Fruit fly (Drosophila melanogaster) whole organism, prepupa: Measurements from ENCODE around the gene LSm3.
A peak's percentile ranks its signal among the peaks of the same experiment; 100 is the strongest.

Experiments
- Blimp-1 ChIP-seq: fragments of 200-800 bp; sonication (Bioruptor generic); optimal IDR thresholded peaks from 3 replicates; lab custom pipeline; 2017; ENCODE audit warnings: missing biosample characterization, missing genetic modification characterization, mild to moderate bottlenecking, moderate library complexity, missing genetic modification reagents
- CG10669 ChIP-seq: fragments of 200-800 bp; sonication (Bioruptor generic); optimal IDR thresholded peaks from 3 replicates; lab custom pipeline; 2018; ENCODE audit warnings: missing biosample characterization, mild to moderate bottlenecking, missing genetic modification characterization, moderate library complexity
- CG11294 ChIP-seq: fragments of 200-800 bp; sonication (Bioruptor generic); IDR thresholded peaks from 2 replicates; pipeline ENCODE4 v1.3.6; 2022; ENCODE audit warnings: missing biosample characterization, missing genetic modification characterization
- CG11762 ChIP-seq: fragments of 200-800 bp; sonication (Bioruptor generic); optimal IDR thresholded peaks from 3 replicates; lab custom pipeline; 2016; ENCODE audit warnings: missing biosample characterization, missing genetic modification characterization; ENCODE audit not compliant: insufficient read depth
- CG11902 ChIP-seq: fragments of 200-800 bp; sonication (Bioruptor generic); optimal IDR thresholded peaks from 3 replicates; lab custom pipeline; 2016; ENCODE audit warnings: missing biosample characterization, missing genetic modification characterization
- CG15336 ChIP-seq: fragments of 200-800 bp; sonication (Bioruptor generic); IDR thresholded peaks from 2 replicates; pipeline ENCODE4 v1.3.6; 2022; ENCODE audit warnings: missing biosample characterization, missing genetic modification characterization
- CG3032 ChIP-seq: fragments of 200-800 bp; optimal IDR thresholded peaks from 2 replicates; lab custom pipeline; 2019; ENCODE audit warnings: missing biosample characterization, mild to moderate bottlenecking, missing genetic modification characterization, moderate library complexity
- CG31627 ChIP-seq: fragments of 200-800 bp; sonication (Bioruptor generic); optimal IDR thresholded peaks from 3 replicates; lab custom pipeline; 2016; ENCODE audit warnings: missing biosample characterization, missing genetic modification characterization
- CG32006 ChIP-seq: fragments of 200-800 bp; sonication (Bioruptor generic); optimal IDR thresholded peaks from 3 replicates; lab custom pipeline; 2017; ENCODE audit warnings: missing biosample characterization, mild to moderate bottlenecking, missing genetic modification characterization
- CG34406 ChIP-seq: fragments of 200-800 bp; sonication (Bioruptor generic); optimal IDR thresholded peaks from 3 replicates; lab custom pipeline; 2016; ENCODE audit warnings: missing biosample characterization, missing genetic modification characterization
- CG3919 ChIP-seq: fragments of 200-800 bp; sonication (Bioruptor generic); optimal IDR thresholded peaks from 3 replicates; lab custom pipeline; 2016; ENCODE audit warnings: missing biosample characterization, missing genetic modification characterization
- CG4318 ChIP-seq: fragments of 200-800 bp; sonication (Bioruptor generic); optimal IDR thresholded peaks from 3 replicates; lab custom pipeline; 2017; ENCODE audit warnings: missing biosample characterization, mild to moderate bottlenecking, missing genetic modification characterization
- CG6163 ChIP-seq: fragments of 200-800 bp; sonication (Bioruptor generic); IDR thresholded peaks from 3 replicates; pipeline ENCODE4 v1.3.6; 2022; ENCODE audit warnings: missing biosample characterization, missing genetic modification characterization
- CG6792 ChIP-seq: fragments of 200-800 bp; sonication (Bioruptor generic); optimal IDR thresholded peaks from 3 replicates; lab custom pipeline; 2016; ENCODE audit warnings: missing biosample characterization, missing genetic modification characterization
- CG6808 ChIP-seq: fragments of 200-800 bp; sonication (Bioruptor generic); optimal IDR thresholded peaks from 3 replicates; lab custom pipeline; 2017; ENCODE audit warnings: missing biosample characterization, missing genetic modification characterization, mild to moderate bottlenecking, moderate library complexity, missing genetic modification reagents
- CG7368 ChIP-seq: fragments of 200-800 bp; sonication (Bioruptor generic); optimal IDR thresholded peaks from 3 replicates; lab custom pipeline; 2016; ENCODE audit warnings: missing biosample characterization, missing genetic modification characterization
- CG9139 ChIP-seq: fragments of 200-800 bp; sonication (Bioruptor generic); optimal IDR thresholded peaks from 3 replicates; lab custom pipeline; 2017; ENCODE audit warnings: missing biosample characterization, mild to moderate bottlenecking, missing genetic modification characterization
- Eip78C ChIP-seq: fragments of 200-800 bp; sonication (Bioruptor generic); peaks from one replicate; lab custom pipeline; 2016; ENCODE audit warnings: missing biosample characterization, missing genetic modification characterization
- Ets21C ChIP-seq: fragments of 200-800 bp; sonication (Bioruptor generic); optimal IDR thresholded peaks from 3 replicates; lab custom pipeline; 2016; ENCODE audit warnings: missing biosample characterization, missing genetic modification characterization
- Ets96B ChIP-seq: fragments of 200-800 bp; optimal IDR thresholded peaks from 2 replicates; lab custom pipeline; 2019; ENCODE audit warnings: missing biosample characterization, mild to moderate bottlenecking, missing genetic modification characterization, moderate library complexity
- Gug ChIP-seq: fragments of 200-800 bp; sonication (Bioruptor generic); IDR thresholded peaks from 2 replicates; pipeline ENCODE4 v1.3.6; 2022; ENCODE audit warnings: missing biosample characterization, missing genetic modification characterization
- Hr38 ChIP-seq: sonication (Bioruptor generic); optimal IDR thresholded peaks from 2 replicates; lab custom pipeline; 2016; ENCODE audit warnings: missing biosample characterization, missing genetic modification characterization
- Hr39 ChIP-seq: fragments of 200-800 bp; sonication (Bioruptor generic); optimal IDR thresholded peaks from 2 replicates; lab custom pipeline; 2016; ENCODE audit warnings: missing biosample characterization, missing genetic modification characterization
- Lpt ChIP-seq: fragments of 200-800 bp; sonication (Bioruptor generic); optimal IDR thresholded peaks from 3 replicates; lab custom pipeline; 2016; ENCODE audit warnings: missing biosample characterization, missing genetic modification characterization
- Met ChIP-seq: fragments of 200-800 bp; sonication (Bioruptor generic); optimal IDR thresholded peaks from 3 replicates; lab custom pipeline; 2016; ENCODE audit warnings: missing biosample characterization, missing genetic modification characterization
- Smox ChIP-seq: fragments of 200-800 bp; sonication (Bioruptor generic); optimal IDR thresholded peaks from 3 replicates; lab custom pipeline; 2016; ENCODE audit warnings: missing biosample characterization, missing genetic modification characterization
- Sox102F ChIP-seq: fragments of 200-800 bp; sonication (Bioruptor generic); optimal IDR thresholded peaks from 2 replicates; lab custom pipeline; 2016; ENCODE audit warnings: missing biosample characterization, mild to moderate bottlenecking, missing genetic modification characterization
- achi ChIP-seq: fragments of 200-800 bp; sonication (Bioruptor generic); optimal IDR thresholded peaks from 3 replicates; lab custom pipeline; 2016; ENCODE audit warnings: missing biosample characterization, missing genetic modification characterization
- acj6 ChIP-seq: fragments of 200-800 bp; sonication (Bioruptor generic); optimal IDR thresholded peaks from 3 replicates; lab custom pipeline; 2016; ENCODE audit warnings: missing biosample characterization, missing genetic modification characterization
- eg ChIP-seq: fragments of 200-800 bp; sonication (Bioruptor generic); IDR thresholded peaks from 3 replicates; pipeline ENCODE4 v1.3.6; 2022; ENCODE audit warnings: missing biosample characterization, missing genetic modification characterization
- esn ChIP-seq: fragments of 200-800 bp; sonication (Bioruptor generic); optimal IDR thresholded peaks from 2 replicates; lab custom pipeline; 2016; ENCODE audit warnings: missing biosample characterization, mild to moderate bottlenecking, missing genetic modification characterization, moderate library complexity
- fd85E ChIP-seq: fragments of 200-800 bp; sonication (Bioruptor generic); optimal IDR thresholded peaks from 3 replicates; lab custom pipeline; 2016; ENCODE audit warnings: missing biosample characterization, missing genetic modification characterization
- fkh ChIP-seq: fragments of 200-800 bp; sonication (Bioruptor generic); optimal IDR thresholded peaks from 3 replicates; lab custom pipeline; 2017; ENCODE audit warnings: missing biosample characterization, mild to moderate bottlenecking, missing genetic modification characterization, moderate library complexity
- lz ChIP-seq: fragments of 200-800 bp; sonication (Bioruptor generic); optimal IDR thresholded peaks from 3 replicates; lab custom pipeline; 2016; ENCODE audit warnings: missing biosample characterization, missing genetic modification characterization
- net ChIP-seq: fragments of 200-800 bp; sonication (Bioruptor generic); optimal IDR thresholded peaks from 3 replicates; lab custom pipeline; 2016; ENCODE audit warnings: missing biosample characterization, missing genetic modification characterization
- pdm3 ChIP-seq: fragments of 200-800 bp; sonication (Bioruptor generic); optimal IDR thresholded peaks from 3 replicates; lab custom pipeline; 2016; ENCODE audit warnings: missing biosample characterization, missing genetic modification characterization
- salr ChIP-seq, 2 experiments: fragments of 200-800 bp; sonication (Bioruptor generic); optimal IDR thresholded peaks; 3 replicates each; lab custom pipeline; 2016 to 2018; ENCODE audit warnings: missing biosample characterization in 2 of 2, missing genetic modification characterization in 2 of 2, mild to moderate bottlenecking in 1 of 2
- spab ChIP-seq: fragments of 200-800 bp; sonication (Bioruptor generic); optimal IDR thresholded peaks from 2 replicates; lab custom pipeline; 2017; ENCODE audit warnings: missing biosample characterization, mild to moderate bottlenecking, missing genetic modification characterization, missing genetic modification reagents
- ss ChIP-seq, 2 experiments: fragments of 200-800 bp; sonication (Bioruptor generic); optimal IDR thresholded peaks; 2 replicates in 1 of 2; 3 replicates in 1 of 2; lab custom pipeline; 2017 to 2018; ENCODE audit warnings: mild to moderate bottlenecking in 2 of 2, missing biosample characterization in 2 of 2, missing genetic modification characterization in 2 of 2, moderate library complexity in 1 of 2
- svp ChIP-seq: fragments of 200-800 bp; sonication (Bioruptor generic); peaks from one replicate; lab custom pipeline; 2016; ENCODE audit warnings: missing biosample characterization, missing genetic modification characterization
- vri ChIP-seq: fragments of 200-800 bp; sonication (Bioruptor generic); optimal IDR thresholded peaks from 3 replicates; lab custom pipeline; 2016; ENCODE audit warnings: missing biosample characterization, mild to moderate bottlenecking, missing genetic modification characterization

Gene LSm3

dm6 chr3R:24025715-24026467, 29.8 kb downstream of the LSm3 start (continued):
- TF ChIP-seq CG10669 (no peak), Ets21C (GFP tag; lab: Kevin White, UChicago) (no peak), CG31627 (GFP tag; lab: Kevin White, UChicago) (peak; percentile 40), Hr39 (GFP tag; lab: Kevin White, UChicago) (peak; percentile 53), fkh (GFP tag; lab: Kevin White, UChicago) (no peak), pdm3 (GFP tag; lab: Kevin White, UChicago) (peak; percentile 47), CG3919 (GFP tag; lab: Kevin White, UChicago) (peak; percentile 10), net (GFP tag; lab: Kevin White, UChicago) (no peak), CG4318 (GFP tag; lab: Kevin White, UChicago) (no peak), svp (GFP tag; lab: Kevin White, UChicago) (peak; percentile 77)

- TF ChIP-seq Eip78C (GFP tag; lab: Kevin White, UChicago) (no peak), salr (GFP tag; optimal IDR thresholded peaks at IDR 0.05; lab: Kevin White, UChicago) (peak in 1 of 2 experiments; percentile 0)
- TF ChIP-seq, all 60 proteins: peak for 1
These were observed 30.4 kb downstream of the LSm3 start for dm6 chr3R:24026503-24026902.

- peak; percentile 42 for TF ChIP-seq vri (GFP tag; lab: Kevin White, UChicago)
- TF ChIP-seq CG6792 (GFP tag; lab: Kevin White, UChicago) = no peak
These were observed 31.2 kb downstream of the LSm3 start for dm6 chr3R:24027222-24027621.

dm6 chr3R:24031019-24031824, 35.2 kb downstream of the LSm3 start:
- peak; percentile 56 for TF ChIP-seq vri (GFP tag; lab: Kevin White, UChicago)
- TF ChIP-seq CG11762 (GFP tag; lab: Kevin White, UChicago) = peak; percentile 3
- TF ChIP-seq Eip78C (GFP tag; lab: Kevin White, UChicago) = peak; percentile 86
- TF ChIP-seq fd85E (GFP tag; lab: Kevin White, UChicago) = peak; percentile 36
- peak; percentile 67; the same call in 2 of the 3 replicates for TF ChIP-seq eg (GFP tag; lab: Robert Waterston, UW)
- TF ChIP-seq CG11902 (GFP tag; lab: Kevin White, UChicago) = peak; percentile 11
- no peak for TF ChIP-seq Lpt
- TF ChIP-seq esn (GFP tag; lab: Kevin White, UChicago) = peak; percentile 29
- peak; percentile 94 for TF ChIP-seq svp (GFP tag; lab: Kevin White, UChicago)
- peak; percentile 32 for TF ChIP-seq CG6808 (GFP tag; lab: Kevin White, UChicago)
- TF ChIP-seq Gug = peak; percentile 44; the same call in 1 of the 2 replicates
- peak; percentile 3 for TF ChIP-seq Smox
- no peak; the same call in 1 of the 2 replicates for TF ChIP-seq CG11294 (GFP tag; lab: Robert Waterston, UW)
- TF ChIP-seq acj6 (GFP tag; lab: Kevin White, UChicago) = peak; percentile 3
- TF ChIP-seq Met (GFP tag; lab: Kevin White, UChicago) = no peak
- TF ChIP-seq CG3919 (GFP tag; lab: Kevin White, UChicago) = peak; percentile 51
- TF ChIP-seq Hr38 = no peak
- TF ChIP-seq achi (GFP tag; lab: Kevin White, UChicago) = peak; percentile 25
- TF ChIP-seq Blimp-1 (GFP tag; lab: Kevin White, UChicago) = peak; percentile 47
- no peak for TF ChIP-seq CG4318 (GFP tag; lab: Kevin White, UChicago)
- TF ChIP-seq Hr39 (GFP tag; lab: Kevin White, UChicago) = peak; percentile 13
- TF ChIP-seq CG32006 (GFP tag; lab: Kevin White, UChicago) = peak; percentile 34
- no peak for TF ChIP-seq salr (GFP tag; optimal IDR thresholded peaks at IDR 0.05; lab: Kevin White, UChicago)
- no peak for TF ChIP-seq CG7368
- TF ChIP-seq spab (GFP tag; lab: Kevin White, UChicago) = peak; percentile 5
- no peak for TF ChIP-seq lz
- peak; percentile 6 for TF ChIP-seq Sox102F (GFP tag; lab: Kevin White, UChicago)
- TF ChIP-seq net (GFP tag; lab: Kevin White, UChicago) = peak; percentile 64
- TF ChIP-seq CG9139 = peak; percentile 18
- TF ChIP-seq CG10669 = peak; percentile 18
- TF ChIP-seq CG6163 = no peak; the same call in 2 of the 3 replicates
- TF ChIP-seq ss (GFP tag; optimal IDR thresholded peaks at IDR 0.05; lab: Kevin White, UChicago) = peak; percentile 55 to 58
- TF ChIP-seq CG15336 (GFP tag; lab: Robert Waterston, UW) = peak; percentile 48; the same call in 1 of the 2 replicates
- TF ChIP-seq CG3032 (tag; lab: Kevin White, UChicago) = peak; percentile 12
- peak; percentile 12 for TF ChIP-seq CG34406
- TF ChIP-seq Ets96B = peak; percentile 22
